Worm (Caenorhabditis elegans) whole organism, L4 larva: ENCODE data around the gene R02D5.10.

Experiments used
- R02D3.7 ChIP-seq: fragments of 150-350 bp; sonication (generic microtip); optimal IDR thresholded peaks from 3 replicates; lab custom pipeline; 2014; ENCODE audit warnings: missing biosample characterization, missing genetic modification characterization
- Y105C5A.15 ChIP-seq: fragments of 200-800 bp; sonication (Bioruptor generic); IDR thresholded peaks from 2 replicates; pipeline ENCODE4 v1.3.6; 2022; ENCODE audit warnings: missing genetic modification characterization, missing compliant biosample characterization
- Y48G9A.11 ChIP-seq: fragments of 200-800 bp; sonication (Bioruptor generic); IDR thresholded peaks from 2 replicates; pipeline ENCODE4 v1.3.6; 2022; ENCODE audit warnings: missing genetic modification reagents, missing genetic modification characterization, missing compliant biosample characterization
- aha-1 ChIP-seq: fragments of 150-350 bp; peaks from one replicate; lab custom pipeline; 2014; ENCODE audit warnings: missing biosample characterization, missing genetic modification characterization
- aly-2 ChIP-seq: sonication (generic microtip); optimal IDR thresholded peaks from 2 replicates; lab custom pipeline; 2018; ENCODE audit warnings: missing biosample characterization, missing genetic modification characterization
- ama-1 ChIP-seq: fragments of 150-350 bp; optimal IDR thresholded peaks from 2 replicates; lab custom pipeline; 2014; ENCODE audit warnings: inconsistent platforms, mixed read lengths
- ceh-20 ChIP-seq: fragments of 200-800 bp; sonication (Bioruptor generic); IDR thresholded peaks from 2 replicates; pipeline ENCODE4 v1.3.6; 2022; ENCODE audit warnings: missing genetic modification reagents, missing genetic modification characterization, missing compliant biosample characterization
- ceh-28 ChIP-seq: fragments of 150-350 bp; optimal IDR thresholded peaks from 2 replicates; lab custom pipeline; 2014; ENCODE audit warnings: missing biosample characterization, missing genetic modification reagents, missing genetic modification characterization
- cey-2 ChIP-seq: sonication (generic microtip); optimal IDR thresholded peaks from 3 replicates; lab custom pipeline; 2017; ENCODE audit warnings: missing genetic modification characterization, mild to moderate bottlenecking, missing compliant biosample characterization, antibody characterized with exemption, borderline replicate concordance; ENCODE audit not compliant: insufficient read depth
- daf-16 ChIP-seq, 3 experiments: sonication (generic microtip); optimal IDR thresholded peaks; 2 replicates each; lab custom pipeline; 2016 to 2017; ENCODE audit warnings: missing genetic modification characterization in 3 of 3, missing genetic modification reagents in 3 of 3, mild to moderate bottlenecking in 2 of 3, missing compliant biosample characterization in 2 of 3, missing biosample characterization in 1 of 3, moderate library complexity in 1 of 3
- dmd-6 ChIP-seq: fragments of 200-800 bp; sonication (Bioruptor generic); IDR thresholded peaks from 2 replicates; pipeline ENCODE4 v1.3.6; 2022; ENCODE audit warnings: missing genetic modification reagents, missing genetic modification characterization, missing compliant biosample characterization
- dve-1 ChIP-seq: sonication (generic microtip); optimal IDR thresholded peaks from 2 replicates; lab custom pipeline; 2017; ENCODE audit warnings: antibody characterized with exemption, mild to moderate bottlenecking, missing genetic modification characterization, missing compliant biosample characterization; ENCODE audit not compliant: insufficient read depth
- fos-1 ChIP-seq: fragments of 150-350 bp; optimal IDR thresholded peaks from 2 replicates; lab custom pipeline; 2014; ENCODE audit warnings: missing biosample characterization, missing genetic modification characterization
- hlh-11 ChIP-seq: fragments of 200-800 bp; sonication (Bioruptor generic); optimal IDR thresholded peaks from 2 replicates; lab custom pipeline; 2018; ENCODE audit warnings: mild to moderate bottlenecking, missing genetic modification characterization, missing compliant biosample characterization
- hlh-30 ChIP-seq: sonication (generic microtip); optimal IDR thresholded peaks from 2 replicates; lab custom pipeline; 2017; ENCODE audit warnings: antibody characterized with exemption, mild to moderate bottlenecking, missing genetic modification characterization, missing compliant biosample characterization; ENCODE audit not compliant: insufficient read depth
- hmg-1.1 ChIP-seq: fragments of 200-800 bp; sonication (Bioruptor generic); IDR thresholded peaks from 2 replicates; pipeline ENCODE4 v1.3.6; 2022; ENCODE audit warnings: missing genetic modification reagents, missing genetic modification characterization, missing compliant biosample characterization
- lim-7 ChIP-seq: fragments of 200-800 bp; sonication (Bioruptor generic); IDR thresholded peaks from 2 replicates; pipeline ENCODE4 v1.3.6; 2022; ENCODE audit warnings: missing genetic modification characterization, missing compliant biosample characterization
- lin-1 ChIP-seq: fragments of 200-800 bp; sonication (Bioruptor generic); IDR thresholded peaks from 2 replicates; pipeline ENCODE4 v1.3.6; 2022; ENCODE audit warnings: missing genetic modification reagents, missing genetic modification characterization, missing compliant biosample characterization
- lin-38 ChIP-seq: fragments of 200-800 bp; sonication (Bioruptor generic); IDR thresholded peaks from 2 replicates; pipeline ENCODE4 v1.3.6; 2022; ENCODE audit warnings: missing genetic modification reagents, missing genetic modification characterization, missing compliant biosample characterization
- lir-3 ChIP-seq: sonication (generic microtip); optimal IDR thresholded peaks from 2 replicates; lab custom pipeline; 2016; ENCODE audit warnings: mild to moderate bottlenecking, missing genetic modification characterization, missing compliant biosample characterization
- madf-5 ChIP-seq, 2 experiments: fragments of 200-800 bp; sonication (Bioruptor generic); IDR thresholded peaks; 2 replicates each; pipeline ENCODE4 v1.3.6; 2022; ENCODE audit warnings: missing compliant biosample characterization in 2 of 2, missing genetic modification characterization in 2 of 2
- mdl-1 ChIP-seq, 2 experiments: fragments of 150-350 bp in 1 of 2; sonication (generic microtip) in 1 of 2; optimal IDR thresholded peaks; 2 replicates each; lab custom pipeline; 2014 to 2017; ENCODE audit warnings: missing biosample characterization in 2 of 2, missing genetic modification characterization in 2 of 2
- mdt-29 ChIP-seq: fragments of 200-800 bp; sonication (Bioruptor generic); IDR thresholded peaks from 2 replicates; pipeline ENCODE4 v1.3.6; 2022; ENCODE audit warnings: missing genetic modification reagents, missing genetic modification characterization, missing compliant biosample characterization
- mep-1 ChIP-seq: fragments of 150-350 bp; sonication (generic microtip); optimal IDR thresholded peaks from 3 replicates; lab custom pipeline; 2014; ENCODE audit warnings: missing biosample characterization, missing genetic modification characterization
- mes-2 ChIP-seq: sonication (generic microtip); optimal IDR thresholded peaks from 2 replicates; lab custom pipeline; 2016; ENCODE audit warnings: missing genotype, mild to moderate bottlenecking, missing genetic modification characterization, missing compliant biosample characterization; ENCODE audit not compliant: poor library complexity, severe bottlenecking
- mxl-3 ChIP-seq: fragments of 200-800 bp; sonication (Bioruptor generic); optimal IDR thresholded peaks from 2 replicates; lab custom pipeline; 2018; ENCODE audit warnings: mild to moderate bottlenecking, missing genetic modification characterization, missing compliant biosample characterization
- nhr-11 ChIP-seq: fragments of 150-350 bp; optimal IDR thresholded peaks from 2 replicates; lab custom pipeline; 2014; ENCODE audit warnings: missing biosample characterization, missing genetic modification characterization
- nhr-28 ChIP-seq: fragments of 150-350 bp; optimal IDR thresholded peaks from 2 replicates; lab custom pipeline; 2014; ENCODE audit warnings: missing biosample characterization, missing genetic modification characterization
- nhr-6 ChIP-seq: fragments of 150-350 bp; optimal IDR thresholded peaks from 2 replicates; lab custom pipeline; 2014; ENCODE audit warnings: missing biosample characterization, missing genetic modification characterization
- nhr-76 ChIP-seq: fragments of 150-350 bp; optimal IDR thresholded peaks from 2 replicates; lab custom pipeline; 2014; ENCODE audit warnings: missing biosample characterization, missing genetic modification characterization
- nhr-77 ChIP-seq: fragments of 150-350 bp; optimal IDR thresholded peaks from 2 replicates; lab custom pipeline; 2014; ENCODE audit warnings: missing biosample characterization, missing genetic modification characterization
- pha-4 ChIP-seq, 2 experiments: fragments of 150-350 bp in 1 of 2; fragments of 200-800 bp in 1 of 2; sonication (Bioruptor generic) in 1 of 2; IDR thresholded peaks in 1 of 2; optimal IDR thresholded peaks in 1 of 2; 2 replicates each; pipeline versions ENCODE4 v1.3.6 to Lab custom; 2014 to 2022; ENCODE audit warnings: missing genetic modification characterization in 2 of 2, missing genetic modification reagents in 2 of 2, missing biosample characterization in 1 of 2, missing compliant biosample characterization in 1 of 2
- pqm-1 ChIP-seq: sonication (generic microtip); optimal IDR thresholded peaks from 2 replicates; lab custom pipeline; 2017; ENCODE audit warnings: missing biosample characterization, missing genetic modification characterization
- sdz-12 ChIP-seq: fragments of 200-800 bp; sonication (Bioruptor generic); optimal IDR thresholded peaks from 2 replicates; lab custom pipeline; 2018; ENCODE audit warnings: mild to moderate bottlenecking, missing genetic modification characterization, missing compliant biosample characterization
- snpc-4 ChIP-seq: fragments of 150-350 bp; optimal IDR thresholded peaks from 2 replicates; lab custom pipeline; 2014; ENCODE audit warnings: missing biosample characterization, missing genetic modification characterization
- tra-1 ChIP-seq: fragments of 200-800 bp; sonication (Bioruptor generic); IDR thresholded peaks from 2 replicates; pipeline ENCODE4 v1.3.6; 2022; ENCODE audit warnings: missing genetic modification reagents, missing genetic modification characterization, missing compliant biosample characterization
- zfp-3 ChIP-seq: fragments of 200-800 bp; sonication (Bioruptor generic); conservative IDR thresholded peaks from 2 replicates; pipeline ENCODE4 v1.3.6; 2022; ENCODE audit warnings: missing genetic modification reagents, missing genetic modification characterization, missing compliant biosample characterization
- ztf-11 ChIP-seq: fragments of 150-350 bp; optimal IDR thresholded peaks from 2 replicates; lab custom pipeline; 2014; ENCODE audit warnings: missing biosample characterization, missing genetic modification characterization

The R02D5.10 gene

DNA sequence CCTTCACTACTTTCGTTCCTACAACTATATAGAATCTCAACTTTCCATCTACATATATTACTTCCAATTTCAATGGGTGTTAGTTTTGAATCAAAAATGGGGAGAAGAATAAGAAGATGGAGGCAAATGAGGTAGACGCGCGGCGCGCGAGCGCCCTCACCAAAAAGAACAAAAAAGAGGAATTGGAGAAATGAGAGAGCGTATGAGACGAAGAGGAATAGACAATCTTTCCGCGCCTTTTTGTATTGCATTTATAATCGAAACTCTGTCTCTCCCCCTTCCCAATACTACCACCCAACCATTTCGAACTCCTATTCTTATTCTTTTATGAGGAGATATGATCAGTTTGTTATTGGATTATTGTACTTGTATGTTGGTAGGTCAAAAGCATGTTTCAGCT is 18.5 kb downstream of the R02D5.10 start:
- peak; percentile 24 for TF ChIP-seq mep-1 (tag; lab: Kevin White, UChicago)
- TF ChIP-seq nhr-6 (tag; lab: Kevin White, UChicago): peak; percentile 33
- TF ChIP-seq hmg-1.1 (GFP tag; lab: Robert Waterston, UW): no peak
- peak; percentile 23 for TF ChIP-seq mes-2 (tag; lab: Kevin White, UChicago)
- no peak for TF ChIP-seq madf-5 (GFP tag; IDR thresholded peaks at IDR 0.05; lab: Robert Waterston, UW)
- peak; percentile 20 for TF ChIP-seq nhr-28 (tag; lab: Kevin White, UChicago)

ce11 chrV:14501136-14501535 is 19.0 kb downstream of the R02D5.10 start, which contains the start of gene R02D5.24:
Gene R02D5.24 (plus strand): TSS chrV:14501340.
- TF ChIP-seq nhr-6 (tag; lab: Kevin White, UChicago): peak; percentile 63
- peak; percentile 64 for TF ChIP-seq aha-1 (tag; lab: Kevin White, UChicago)
- TF ChIP-seq snpc-4: no peak
- TF ChIP-seq R02D3.7: no peak
- no peak for TF ChIP-seq nhr-28 (tag; lab: Kevin White, UChicago)
- TF ChIP-seq ceh-20: no peak
- no peak for TF ChIP-seq fos-1 (tag; lab: Kevin White, UChicago)
- no peak for TF ChIP-seq ztf-11
- TF ChIP-seq mdt-29: no peak
- no peak for TF ChIP-seq nhr-11 (tag; lab: Kevin White, UChicago)

DNA sequence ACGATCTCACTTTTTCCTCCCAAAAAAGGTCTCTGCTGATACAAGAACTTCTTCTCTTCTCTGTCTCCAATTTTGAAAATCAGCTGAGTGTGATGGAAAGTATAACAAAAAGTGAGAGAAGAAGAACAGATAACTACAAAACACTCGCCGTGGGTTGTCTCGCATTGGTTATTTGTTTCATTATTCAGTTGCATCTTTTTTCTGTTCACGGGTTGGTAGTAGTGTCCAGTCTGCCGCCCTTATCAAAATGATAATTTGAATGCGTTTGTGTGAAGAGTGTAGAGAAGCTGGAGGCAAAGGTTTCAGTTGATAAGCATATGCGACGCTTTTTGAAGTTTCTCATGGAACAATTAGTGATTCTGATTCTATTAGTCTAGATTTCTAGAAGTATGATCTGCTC is 21.0 kb downstream of the R02D5.10 start:
- TF ChIP-seq pqm-1 (tag; lab: Kevin White, UChicago): peak; percentile 95
- no peak for TF ChIP-seq cey-2 (tag; lab: Kevin White, UChicago)
- TF ChIP-seq mxl-3 (GFP tag; lab: Kevin White, UChicago): peak; percentile 1
- no peak for TF ChIP-seq sdz-12
- TF ChIP-seq pha-4 (GFP tag; IDR thresholded peaks at IDR 0.05; lab: Robert Waterston, UW): no peak
- no peak for TF ChIP-seq pha-4 (tag; optimal IDR thresholded peaks at IDR 0.05; lab: Kevin White, UChicago)
- TF ChIP-seq zfp-3 (GFP tag; lab: Robert Waterston, UW): no peak
- TF ChIP-seq hlh-11: peak; percentile 75
- TF ChIP-seq lin-38: no peak
- TF ChIP-seq dmd-6 (GFP tag; lab: Robert Waterston, UW): peak; percentile 50; the same call in 1 of the 2 replicates
- no peak for TF ChIP-seq Y105C5A.15 (GFP tag; lab: Robert Waterston, UW)
- no peak for TF ChIP-seq madf-5 (GFP tag; IDR thresholded peaks at IDR 0.05; lab: Robert Waterston, UW)
- no peak for TF ChIP-seq ama-1
- TF ChIP-seq lir-3: no peak
- TF ChIP-seq nhr-77 (tag; lab: Kevin White, UChicago): peak; percentile 68
- TF ChIP-seq nhr-6 (tag; lab: Kevin White, UChicago): peak; percentile 76
- no peak for TF ChIP-seq lin-1 (GFP tag; lab: Robert Waterston, UW)
- peak in 1 of 2 experiments; percentile 38 for TF ChIP-seq mdl-1 (tag; optimal IDR thresholded peaks at IDR 0.05; lab: Kevin White, UChicago)
- peak; percentile 96 for TF ChIP-seq nhr-28 (tag; lab: Kevin White, UChicago)
- TF ChIP-seq mep-1 (tag; lab: Kevin White, UChicago): peak; percentile 30
- no peak for TF ChIP-seq lim-7 (GFP tag; lab: Robert Waterston, UW)
- no peak for TF ChIP-seq daf-16 (GFP tag; optimal IDR thresholded peaks at IDR 0.05; lab: Kevin White, UChicago)
- peak; percentile 78 for TF ChIP-seq daf-16 (tag; optimal IDR thresholded peaks at IDR 0.05; lab: Kevin White, UChicago)
- no peak for TF ChIP-seq nhr-76
- TF ChIP-seq ceh-28: no peak
- peak; percentile 51 for TF ChIP-seq dve-1
- TF ChIP-seq mes-2 (tag; lab: Kevin White, UChicago): peak; percentile 11
- peak; percentile 44 for TF ChIP-seq hlh-30 (tag; lab: Kevin White, UChicago)
- TF ChIP-seq Y48G9A.11 (GFP tag; lab: Robert Waterston, UW): no peak
- TF ChIP-seq tra-1: 0 out of 2 replicates have a peak, but pooled peaks have one; percentile 22
- peak; percentile 94 for TF ChIP-seq aha-1 (tag; lab: Kevin White, UChicago)
- TF ChIP-seq aly-2 (tag; lab: Kevin White, UChicago): no peak
